Worm (Caenorhabditis elegans): Measurements from ENCODE around the gene mmab-1.

DNA sequence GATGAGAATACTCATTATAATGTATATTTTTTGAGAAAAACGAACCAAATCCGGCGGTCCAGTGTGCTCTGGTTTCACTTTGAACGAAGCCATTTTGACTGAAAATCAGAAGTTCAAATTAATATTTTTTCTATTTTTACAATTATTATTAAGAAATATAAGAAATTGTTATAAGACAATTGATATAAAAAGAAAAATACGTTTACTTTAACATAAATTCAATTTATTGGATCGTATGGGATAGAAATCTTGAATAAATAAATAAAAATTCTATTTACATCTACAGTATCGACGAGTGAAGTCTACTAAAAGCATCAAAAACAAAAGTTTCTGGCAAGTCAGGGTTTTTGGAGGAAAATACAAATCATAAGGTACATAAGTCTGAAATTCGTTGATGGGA lies 38.3 kb upstream of the mmab-1 start, which contains the start of gene C27F2.4:
- TF ChIP-seq nhr-28 (tag; optimal IDR thresholded peaks at IDR 0.05) (no peak), elt-1 (tag; optimal IDR thresholded peaks at IDR 0.05; ENCODE audit: borderline replicate concordance, insufficient read depth) (no peak), lin-32 (GFP tag; optimal IDR thresholded peaks at IDR 0.05) (no peak), ztf-11 (tag; optimal IDR thresholded peaks at IDR 0.05) (no peak), unc-62 (GFP tag; optimal IDR thresholded peaks at IDR 0.05) (no peak), nhr-237 (tag; optimal IDR thresholded peaks at IDR 0.05) (no peak), bed-3 (GFP tag; optimal IDR thresholded peaks at IDR 0.05) (no peak), blmp-1 (tag; optimal IDR thresholded peaks at IDR 0.05) (no peak), pha-4 (tag; optimal IDR thresholded peaks at IDR 0.05) (no peak), mls-2 (tag; optimal IDR thresholded peaks at IDR 0.05) (no peak)
